Fruit fly (Drosophila melanogaster) whole organism, prepupa: ENCODE data around the gene Muted.

ENCODE experiments used
- Blimp-1 ChIP-seq: fragments of 200-800 bp; sonication (Bioruptor generic); optimal IDR thresholded peaks from 3 replicates; lab custom pipeline; 2017; ENCODE audit warnings: missing biosample characterization, missing genetic modification characterization, mild to moderate bottlenecking, moderate library complexity, missing genetic modification reagents
- CG10631 ChIP-seq: fragments of 200-800 bp; sonication (Bioruptor generic); optimal IDR thresholded peaks from 2 replicates; lab custom pipeline; 2016; ENCODE audit warnings: missing biosample characterization, missing genetic modification characterization
- CG10669 ChIP-seq: fragments of 200-800 bp; sonication (Bioruptor generic); optimal IDR thresholded peaks from 3 replicates; lab custom pipeline; 2018; ENCODE audit warnings: missing biosample characterization, mild to moderate bottlenecking, missing genetic modification characterization, moderate library complexity
- CG11294 ChIP-seq: fragments of 200-800 bp; sonication (Bioruptor generic); IDR thresholded peaks from 2 replicates; pipeline ENCODE4 v1.3.6; 2022; ENCODE audit warnings: missing biosample characterization, missing genetic modification characterization
- CG15336 ChIP-seq: fragments of 200-800 bp; sonication (Bioruptor generic); IDR thresholded peaks from 2 replicates; pipeline ENCODE4 v1.3.6; 2022; ENCODE audit warnings: missing biosample characterization, missing genetic modification characterization
- CG1621 ChIP-seq: fragments of 200-800 bp; sonication (Bioruptor generic); optimal IDR thresholded peaks from 3 replicates; lab custom pipeline; 2018; ENCODE audit warnings: missing biosample characterization, mild to moderate bottlenecking, missing genetic modification characterization
- CG16779 ChIP-seq: fragments of 200-800 bp; sonication (Bioruptor generic); optimal IDR thresholded peaks from 3 replicates; lab custom pipeline; 2017; ENCODE audit warnings: missing biosample characterization, mild to moderate bottlenecking, missing genetic modification characterization
- CG3032 ChIP-seq: fragments of 200-800 bp; optimal IDR thresholded peaks from 2 replicates; lab custom pipeline; 2019; ENCODE audit warnings: missing biosample characterization, mild to moderate bottlenecking, missing genetic modification characterization, moderate library complexity
- CG31627 ChIP-seq: fragments of 200-800 bp; sonication (Bioruptor generic); optimal IDR thresholded peaks from 3 replicates; lab custom pipeline; 2016; ENCODE audit warnings: missing biosample characterization, missing genetic modification characterization
- CG3919 ChIP-seq: fragments of 200-800 bp; sonication (Bioruptor generic); optimal IDR thresholded peaks from 3 replicates; lab custom pipeline; 2016; ENCODE audit warnings: missing biosample characterization, missing genetic modification characterization
- CG6792 ChIP-seq: fragments of 200-800 bp; sonication (Bioruptor generic); optimal IDR thresholded peaks from 3 replicates; lab custom pipeline; 2016; ENCODE audit warnings: missing biosample characterization, missing genetic modification characterization
- CG6808 ChIP-seq: fragments of 200-800 bp; sonication (Bioruptor generic); optimal IDR thresholded peaks from 3 replicates; lab custom pipeline; 2017; ENCODE audit warnings: missing biosample characterization, missing genetic modification characterization, mild to moderate bottlenecking, moderate library complexity, missing genetic modification reagents
- CG6854 ChIP-seq: fragments of 200-800 bp; sonication (Bioruptor generic); optimal IDR thresholded peaks from 2 replicates; lab custom pipeline; 2017; ENCODE audit warnings: missing biosample characterization, mild to moderate bottlenecking, missing genetic modification characterization
- CG7368 ChIP-seq: fragments of 200-800 bp; sonication (Bioruptor generic); optimal IDR thresholded peaks from 3 replicates; lab custom pipeline; 2016; ENCODE audit warnings: missing biosample characterization, missing genetic modification characterization
- CG8632 ChIP-seq: fragments of 200-800 bp; sonication (Bioruptor generic); optimal IDR thresholded peaks from 3 replicates; lab custom pipeline; 2016; ENCODE audit warnings: missing biosample characterization, missing genetic modification characterization
- Eip75B ChIP-seq: fragments of 200-800 bp; sonication (Bioruptor generic); optimal IDR thresholded peaks from 3 replicates; lab custom pipeline; 2016; ENCODE audit warnings: missing biosample characterization, missing genetic modification characterization
- Eip78C ChIP-seq: fragments of 200-800 bp; sonication (Bioruptor generic); peaks from one replicate; lab custom pipeline; 2016; ENCODE audit warnings: missing biosample characterization, missing genetic modification characterization
- Eip93F ChIP-seq: fragments of 200-800 bp; sonication (Bioruptor generic); optimal IDR thresholded peaks from 2 replicates; lab custom pipeline; 2016; ENCODE audit warnings: missing biosample characterization, mild to moderate bottlenecking, missing genetic modification characterization
- Ets21C ChIP-seq: fragments of 200-800 bp; sonication (Bioruptor generic); optimal IDR thresholded peaks from 3 replicates; lab custom pipeline; 2016; ENCODE audit warnings: missing biosample characterization, missing genetic modification characterization
- Ets96B ChIP-seq: fragments of 200-800 bp; optimal IDR thresholded peaks from 2 replicates; lab custom pipeline; 2019; ENCODE audit warnings: missing biosample characterization, mild to moderate bottlenecking, missing genetic modification characterization, moderate library complexity
- Gug ChIP-seq: fragments of 200-800 bp; sonication (Bioruptor generic); IDR thresholded peaks from 2 replicates; pipeline ENCODE4 v1.3.6; 2022; ENCODE audit warnings: missing biosample characterization, missing genetic modification characterization
- Hr39 ChIP-seq: fragments of 200-800 bp; sonication (Bioruptor generic); optimal IDR thresholded peaks from 2 replicates; lab custom pipeline; 2016; ENCODE audit warnings: missing biosample characterization, missing genetic modification characterization
- OdsH ChIP-seq: fragments of 200-800 bp; sonication (Bioruptor generic); optimal IDR thresholded peaks from 3 replicates; lab custom pipeline; 2016; ENCODE audit warnings: missing biosample characterization, missing genetic modification characterization
- Smox ChIP-seq: fragments of 200-800 bp; sonication (Bioruptor generic); optimal IDR thresholded peaks from 3 replicates; lab custom pipeline; 2016; ENCODE audit warnings: missing biosample characterization, missing genetic modification characterization
- Sox102F ChIP-seq: fragments of 200-800 bp; sonication (Bioruptor generic); optimal IDR thresholded peaks from 2 replicates; lab custom pipeline; 2016; ENCODE audit warnings: missing biosample characterization, mild to moderate bottlenecking, missing genetic modification characterization
- Sox14 ChIP-seq: fragments of 200-800 bp; sonication (Bioruptor generic); optimal IDR thresholded peaks from 3 replicates; lab custom pipeline; 2016; ENCODE audit warnings: missing biosample characterization, missing genetic modification characterization
- Sox15 ChIP-seq: fragments of 200-800 bp; sonication (Bioruptor generic); optimal IDR thresholded peaks from 3 replicates; lab custom pipeline; 2016; ENCODE audit warnings: missing biosample characterization, missing genetic modification characterization
- achi ChIP-seq: fragments of 200-800 bp; sonication (Bioruptor generic); optimal IDR thresholded peaks from 3 replicates; lab custom pipeline; 2016; ENCODE audit warnings: missing biosample characterization, missing genetic modification characterization
- cyc ChIP-seq: fragments of 200-800 bp; sonication (Bioruptor generic); optimal IDR thresholded peaks from 3 replicates; lab custom pipeline; 2016; ENCODE audit warnings: missing biosample characterization, missing genetic modification characterization
- dac ChIP-seq: fragments of 200-800 bp; sonication (Bioruptor generic); optimal IDR thresholded peaks from 2 replicates; lab custom pipeline; 2017; ENCODE audit warnings: missing biosample characterization, mild to moderate bottlenecking, missing genetic modification characterization
- eg ChIP-seq: fragments of 200-800 bp; sonication (Bioruptor generic); IDR thresholded peaks from 3 replicates; pipeline ENCODE4 v1.3.6; 2022; ENCODE audit warnings: missing biosample characterization, missing genetic modification characterization
- fd59A ChIP-seq: fragments of 200-800 bp; sonication (Bioruptor generic); optimal IDR thresholded peaks from 2 replicates; lab custom pipeline; 2017; ENCODE audit warnings: missing biosample characterization, mild to moderate bottlenecking, missing genetic modification characterization, missing genetic modification reagents
- fd85E ChIP-seq: fragments of 200-800 bp; sonication (Bioruptor generic); optimal IDR thresholded peaks from 3 replicates; lab custom pipeline; 2016; ENCODE audit warnings: missing biosample characterization, missing genetic modification characterization
- fkh ChIP-seq: fragments of 200-800 bp; sonication (Bioruptor generic); optimal IDR thresholded peaks from 3 replicates; lab custom pipeline; 2017; ENCODE audit warnings: missing biosample characterization, mild to moderate bottlenecking, missing genetic modification characterization, moderate library complexity
- net ChIP-seq: fragments of 200-800 bp; sonication (Bioruptor generic); optimal IDR thresholded peaks from 3 replicates; lab custom pipeline; 2016; ENCODE audit warnings: missing biosample characterization, missing genetic modification characterization
- spab ChIP-seq: fragments of 200-800 bp; sonication (Bioruptor generic); optimal IDR thresholded peaks from 2 replicates; lab custom pipeline; 2017; ENCODE audit warnings: missing biosample characterization, mild to moderate bottlenecking, missing genetic modification characterization, missing genetic modification reagents
- svp ChIP-seq: fragments of 200-800 bp; sonication (Bioruptor generic); peaks from one replicate; lab custom pipeline; 2016; ENCODE audit warnings: missing biosample characterization, missing genetic modification characterization
- topi ChIP-seq: fragments of 200-800 bp; sonication (Bioruptor generic); optimal IDR thresholded peaks from 3 replicates; lab custom pipeline; 2016; ENCODE audit warnings: missing biosample characterization, missing genetic modification characterization
- vri ChIP-seq: fragments of 200-800 bp; sonication (Bioruptor generic); optimal IDR thresholded peaks from 3 replicates; lab custom pipeline; 2016; ENCODE audit warnings: missing biosample characterization, mild to moderate bottlenecking, missing genetic modification characterization

Gene Muted

dm6 chr3R:22328665-22329350 is 33.6 kb upstream of the Muted start, which contains the start of gene CG7080 (continued):
- TF ChIP-seq CG1621 (tag; lab: Kevin White, UChicago) (no peak), CG6808 (GFP tag; lab: Kevin White, UChicago) (no peak), CG3032 (tag; lab: Kevin White, UChicago) (no peak), OdsH (peak; percentile 17), Sox102F (peak; percentile 36), fd85E (GFP tag; lab: Kevin White, UChicago) (no peak), Sox15 (no peak), Eip93F (GFP tag; lab: Kevin White, UChicago) (no peak), CG15336 (GFP tag; lab: Robert Waterston, UW) (no peak), CG31627 (GFP tag; lab: Kevin White, UChicago) (peak; percentile 4), Hr39 (GFP tag; lab: Kevin White, UChicago) (no peak)
- TF ChIP-seq, all 60 proteins: peak for 22

dm6 chr3R:22330512-22331119 is 31.8 kb upstream of the Muted start, which contains the start of gene CG33721:
Gene CG33721, plus strand, starts transcription at chr3R:22331069.
- TF ChIP-seq Eip78C (GFP tag; lab: Kevin White, UChicago) (peak; percentile 1), CG7368 (GFP tag; lab: Kevin White, UChicago) (no peak), OdsH (no peak)

dm6 chr3R:22331691-22332090 is 30.7 kb upstream of the Muted start, which contains the start of gene CG13862:
Gene CG13862, plus strand, starts transcription at chr3R:22331991.
- TF ChIP-seq Ets96B (tag; lab: Kevin White, UChicago) (no peak), CG11294 (GFP tag; lab: Robert Waterston, UW) (no peak), fd59A (GFP tag; lab: Kevin White, UChicago) (no peak), topi (GFP tag; lab: Kevin White, UChicago) (no peak), svp (GFP tag; lab: Kevin White, UChicago) (no peak), CG15336 (GFP tag; lab: Robert Waterston, UW) (no peak), CG8632 (GFP tag; lab: Kevin White, UChicago) (no peak), Eip93F (GFP tag; lab: Kevin White, UChicago) (no peak), cyc (no peak)

- TF ChIP-seq Blimp-1 (GFP tag; lab: Kevin White, UChicago) (no peak), CG6808 (GFP tag; lab: Kevin White, UChicago) (no peak), fd85E (GFP tag; lab: Kevin White, UChicago) (no peak), Gug (no peak), fkh (GFP tag; lab: Kevin White, UChicago) (no peak)
- TF ChIP-seq, all 60 proteins: peak for 0
Observed at dm6 chr3R:22334050-22334449, 28.4 kb upstream of the Muted start, which contains the start of gene CG5391. Gene CG5391, minus strand, starts transcription at chr3R:22334150.

dm6 chr3R:22339510-22339909 is 22.9 kb upstream of the Muted start:
- TF ChIP-seq CG16779 (tag; lab: Kevin White, UChicago) (peak; percentile 25), Ets21C (GFP tag; lab: Kevin White, UChicago) (peak; percentile 39), CG3032 (tag; lab: Kevin White, UChicago) (no peak), achi (GFP tag; lab: Kevin White, UChicago) (peak; percentile 62), CG3919 (GFP tag; lab: Kevin White, UChicago) (peak; percentile 74), Eip78C (GFP tag; lab: Kevin White, UChicago) (peak; percentile 90), Hr39 (GFP tag; lab: Kevin White, UChicago) (peak; percentile 62), CG7368 (GFP tag; lab: Kevin White, UChicago) (peak; percentile 58), CG11294 (GFP tag; lab: Robert Waterston, UW) (no peak), CG10669 (peak; percentile 72), CG1621 (tag; lab: Kevin White, UChicago) (peak; percentile 58), CG8632 (GFP tag; lab: Kevin White, UChicago) (peak; percentile 48), spab (GFP tag; lab: Kevin White, UChicago) (peak; percentile 73), Sox14 (peak; percentile 59), Gug (0 out of 2 replicates have a peak, but pooled peaks have one; percentile 12), CG6792 (GFP tag; lab: Kevin White, UChicago) (peak; percentile 63), CG10631 (GFP tag; lab: Kevin White, UChicago) (peak; percentile 66), Smox (GFP tag; lab: Kevin White, UChicago) (peak; percentile 59), Eip75B (GFP tag; lab: Kevin White, UChicago) (peak; percentile 68), Sox15 (peak; percentile 54), dac (GFP tag; lab: Kevin White, UChicago) (no peak), eg (GFP tag; lab: Robert Waterston, UW) (peak; percentile 56; the same call in 2 of the 3 replicates), Ets96B (tag; lab: Kevin White, UChicago) (peak; percentile 68), net (GFP tag; lab: Kevin White, UChicago) (peak; percentile 65), CG6854 (GFP tag; lab: Kevin White, UChicago) (peak; percentile 11), vri (GFP tag; lab: Kevin White, UChicago) (peak; percentile 30), Sox102F (peak; percentile 57)
